Fruit fly (Drosophila melanogaster): ENCODE measurements around the gene moi.

Gene moi

dm6 chr3R:18220211-18220749, 35.0 kb upstream of the moi start, which contains the start of the genes CG7988 and CG7183 (continued):
- TF ChIP-seq CG31388 (GFP tag; optimal IDR thresholded peaks at IDR 0.05) (peak; percentile 92), Eip74EF (GFP tag; optimal IDR thresholded peaks at IDR 0.05) (peak in 1 of 2 experiments; percentile 97), CTCF (GFP tag; optimal IDR thresholded peaks at IDR 0.05) (peak; percentile 60), phol (tag; optimal IDR thresholded peaks at IDR 0.05) (peak; percentile 98), CG13894 (tag; optimal IDR thresholded peaks at IDR 0.05) (peak; percentile 95), pros (GFP tag; optimal IDR thresholded peaks at IDR 0.05) (peak; percentile 47), CG13424 (tag; optimal IDR thresholded peaks at IDR 0.05) (peak; percentile 99), Kr (GFP tag; optimal IDR thresholded peaks at IDR 0.05) (peak; percentile 41), CG14014 (GFP tag; IDR thresholded peaks at IDR 0.05) (peak; percentile 97), CG7745 (tag; optimal IDR thresholded peaks at IDR 0.05) (peak; percentile 90), HmgD (GFP tag; optimal IDR thresholded peaks at IDR 0.05) (peak; percentile 31), CG2120 (GFP tag; optimal IDR thresholded peaks at IDR 0.05) (peak; percentile 98), CG14667 (GFP tag; IDR thresholded peaks at IDR 0.05) (peak; percentile 99), CG2712 (tag; optimal IDR thresholded peaks at IDR 0.05) (peak; percentile 99), NK7.1 (GFP tag; optimal IDR thresholded peaks at IDR 0.05) (peak; percentile 88), CG17912 (GFP tag; optimal IDR thresholded peaks at IDR 0.05) (peak; percentile 83), pnt (GFP tag; optimal IDR thresholded peaks at IDR 0.05) (peak; percentile 95), dati (GFP tag; IDR thresholded peaks at IDR 0.05) (peak; percentile 93), Dip2 (GFP tag; IDR thresholded peaks at IDR 0.05) (peak; percentile 65), Mad (GFP tag; optimal IDR thresholded peaks at IDR 0.05) (peak; percentile 96), eve (GFP tag; optimal IDR thresholded peaks at IDR 0.05) (peak in 1 of 2 experiments; percentile 70), CG18011 (GFP tag; optimal IDR thresholded peaks at IDR 0.05) (peak; percentile 88), en (GFP tag; optimal IDR thresholded peaks at IDR 0.05) (peak; percentile 85), Gug (GFP tag; IDR thresholded peaks at IDR 0.05) (peak; percentile 95), Dp (GFP tag; optimal IDR thresholded peaks at IDR 0.05) (peak; percentile 22), CG3163 (GFP tag; optimal IDR thresholded peaks at IDR 0.05) (peak; percentile 78), sr (GFP tag; IDR thresholded peaks at IDR 0.05) (peak; percentile 74; the same call in 2 of the 3 replicates), CG6791 (GFP tag; IDR thresholded peaks at IDR 0.05; ENCODE audit: partially characterized antibody) (no peak), HLH4C (GFP tag; IDR thresholded peaks at IDR 0.05; ENCODE audit: partially characterized antibody) (no peak), zfh2 (GFP tag; optimal IDR thresholded peaks at IDR 0.05) (peak; percentile 91), CG12236 (GFP tag; optimal IDR thresholded peaks at IDR 0.05) (peak; percentile 89), Rfx (GFP tag; IDR thresholded peaks at IDR 0.05) (peak; percentile 98), CG17612 (GFP tag; IDR thresholded peaks at IDR 0.05) (peak; percentile 97), CG7839 (tag; optimal IDR thresholded peaks at IDR 0.05) (peak; percentile 99), C15 (GFP tag; IDR thresholded peaks at IDR 0.05) (peak; percentile 96), Poxn (GFP tag; IDR thresholded peaks at IDR 0.05) (peak; percentile 92), CG2889 (GFP tag; IDR thresholded peaks at IDR 0.05) (peak; percentile 98), D19A (tag; optimal IDR thresholded peaks at IDR 0.05) (peak; percentile 95), CG31365 (tag; optimal IDR thresholded peaks at IDR 0.05) (peak; percentile 60), Vsx1 (GFP tag; optimal IDR thresholded peaks at IDR 0.05) (peak; percentile 96), CG1529 (GFP tag; optimal IDR thresholded peaks at IDR 0.05) (peak; percentile 94), CG34224 (GFP tag; IDR thresholded peaks at IDR 0.05; ENCODE audit: partially characterized antibody) (no peak), Nf-YA (GFP tag; IDR thresholded peaks at IDR 0.05) (peak; percentile 98), lilli (GFP tag; optimal IDR thresholded peaks at IDR 0.05) (peak; percentile 98), HLH54F (GFP tag; optimal IDR thresholded peaks at IDR 0.05) (peak; percentile 94), maf-S (GFP tag; optimal IDR thresholded peaks at IDR 0.05) (peak; percentile 94), peb (GFP tag; IDR thresholded peaks at IDR 0.05) (peak; percentile 98), ap (GFP tag; IDR thresholded peaks at IDR 0.05) (peak; percentile 98), CG14050 (GFP tag; IDR thresholded peaks at IDR 0.05) (peak; percentile 96), chm (GFP tag; IDR thresholded peaks at IDR 0.05) (peak; percentile 97), wek (GFP tag; optimal IDR thresholded peaks at IDR 0.05) (peak; percentile 68)

Data from whole organism, embryonic.